Worm (Caenorhabditis elegans): ENCODE measurements around the gene nhr-197.
A peak's percentile ranks its signal among the peaks of the same experiment; 100 is the strongest.
"Not testable (repeated sequence)": the region's sequence is repeated elsewhere in the genome, so short reads cannot be mapped to it uniquely, and the experiment has no call there.

Gene nhr-197

ce11 chrV:15687660-15688059 lies at the start of gene nhr-197:
nhr-197 (plus strand) TSS chrV:15687960.
- TF ChIP-seq unc-62 (GFP tag; optimal IDR thresholded peaks at IDR 0.05 in 1 of 2) = peak in 1 of 2 experiments; percentile 57
- TF ChIP-seq unc-62 (tag; optimal IDR thresholded peaks at IDR 0.05) = no peak
- TF ChIP-seq spr-1 (tag; optimal IDR thresholded peaks at IDR 0.05) = no peak

DNA sequence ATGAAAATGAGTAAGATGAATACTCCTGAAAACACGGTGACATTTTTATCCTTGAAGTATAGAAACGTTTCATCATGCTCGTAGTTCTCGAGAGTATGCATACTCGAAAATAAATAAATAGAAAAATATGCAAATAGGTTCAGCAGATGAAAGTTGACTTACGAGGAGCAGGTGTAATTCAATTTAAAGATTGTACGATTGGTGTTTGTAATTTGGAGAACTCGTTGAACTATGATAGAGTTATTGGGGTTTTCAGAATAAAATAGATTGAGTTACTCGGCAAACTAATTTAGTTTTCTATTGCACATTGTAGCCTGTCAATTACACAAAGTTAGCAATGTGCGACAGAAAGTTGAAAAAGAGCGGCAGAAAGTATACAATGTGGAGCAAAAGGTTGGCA lies 48.9 kb upstream of the nhr-197 start, which contains the start of gene srz-44:
Gene srz-44, minus strand, starts transcription at position 101 of the 400 bp plus-strand sequence.
- TF ChIP-seq saeg-2 (GFP tag; IDR thresholded peaks at IDR 0.05) (no peak), gei-8 (GFP tag; optimal IDR thresholded peaks at IDR 0.05) (no peak), snpc-4 (tag; optimal IDR thresholded peaks at IDR 0.05) (no peak), pqm-1 (tag; optimal IDR thresholded peaks at IDR 0.05) (no peak), lin-13 (GFP tag; optimal IDR thresholded peaks at IDR 0.05) (no peak), hmg-1.1 (GFP tag; IDR thresholded peaks at IDR 0.05) (no peak), aha-1 (tag) (no peak), nhr-11 (tag; optimal IDR thresholded peaks at IDR 0.05) (no peak), nhr-41 (GFP tag; IDR thresholded peaks at IDR 0.05) (no peak), ceh-28 (tag; optimal IDR thresholded peaks at IDR 0.05) (no peak), dmd-6 (GFP tag; IDR thresholded peaks at IDR 0.05) (no peak), jun-1 (tag; optimal IDR thresholded peaks at IDR 0.05) (no peak), daf-8 (GFP tag; IDR thresholded peaks at IDR 0.05) (no peak), mep-1 (tag; optimal IDR thresholded peaks at IDR 0.05) (no peak), rbr-2 (tag; optimal IDR thresholded peaks at IDR 0.05) (no peak), daf-19 (GFP tag; conservative IDR thresholded peaks at IDR 0.05) (no peak), nhr-28 (tag; optimal IDR thresholded peaks at IDR 0.05) (no peak), F44E2.7 (GFP tag; IDR thresholded peaks at IDR 0.05) (no peak), unc-62 (GFP tag; optimal IDR thresholded peaks at IDR 0.05 in 1 of 2) (no peak), unc-62 (tag; optimal IDR thresholded peaks at IDR 0.05) (no peak)

ce11 chrV:15643192-15643591 lies 44.6 kb upstream of the nhr-197 start, which contains the start of gene C55A1.4:
C55A1.4 (minus strand) TSS chrV:15643292.
- not testable (repeated sequence) for TF ChIP-seq skn-1 (tag; optimal IDR thresholded peaks at IDR 0.05); spr-3 (GFP tag; optimal IDR thresholded peaks at IDR 0.05); ZK546.5 (tag; optimal IDR thresholded peaks at IDR 0.05)

DNA sequence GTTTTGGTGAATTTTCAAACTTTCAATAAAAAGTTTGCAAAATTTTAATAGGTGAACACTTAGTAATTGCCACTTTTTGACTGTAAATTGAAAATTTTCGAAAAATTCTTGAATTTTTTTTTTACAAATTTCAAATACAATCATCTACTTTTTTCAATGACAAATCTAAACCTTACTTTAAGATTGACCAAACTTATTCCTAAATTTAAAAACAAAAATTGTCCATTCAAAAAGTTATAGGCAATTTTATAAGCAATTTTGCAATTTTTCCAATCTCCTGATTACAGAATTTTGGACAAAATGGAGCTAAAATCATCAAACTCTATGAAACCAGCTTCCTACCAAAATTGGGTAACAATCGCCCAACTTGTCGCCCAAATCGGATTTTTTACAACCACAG lies 43.2 kb upstream of the nhr-197 start, which contains the start of gene str-23:
Gene str-23, plus strand, starts transcription at position 301 of the 400 bp plus-strand sequence.
- no peak for TF ChIP-seq T20F7.1 (GFP tag; optimal IDR thresholded peaks at IDR 0.05)
- no peak for TF ChIP-seq nhr-10 (tag; optimal IDR thresholded peaks at IDR 0.05)
- TF ChIP-seq ceh-32 (tag; optimal IDR thresholded peaks at IDR 0.05; ENCODE audit: poor library complexity) = no peak
- TF ChIP-seq dpl-1 (GFP tag; optimal IDR thresholded peaks at IDR 0.05) = no peak
- TF ChIP-seq arid-1 (GFP tag; conservative IDR thresholded peaks at IDR 0.05) = no peak
- TF ChIP-seq mdl-1 (tag; optimal IDR thresholded peaks at IDR 0.05) = no peak
- TF ChIP-seq mes-2 (tag; optimal IDR thresholded peaks at IDR 0.05; ENCODE audit: poor library complexity, severe bottlenecking) = no peak
- TF ChIP-seq spr-1 (tag; optimal IDR thresholded peaks at IDR 0.05) = no peak
- TF ChIP-seq vab-7 (GFP tag; IDR thresholded peaks at IDR 0.05) = no peak
- TF ChIP-seq unc-62 (GFP tag; optimal IDR thresholded peaks at IDR 0.05 in 1 of 2) = no peak
- no peak for TF ChIP-seq unc-62 (tag; optimal IDR thresholded peaks at IDR 0.05)
- TF ChIP-seq mep-1 (tag; optimal IDR thresholded peaks at IDR 0.05) = no peak
- TF ChIP-seq ceh-44 (GFP tag; IDR thresholded peaks at IDR 0.05) = no peak
- TF ChIP-seq zip-2 (tag; optimal IDR thresholded peaks at IDR 0.05) = no peak
- no peak for TF ChIP-seq dmd-6 (GFP tag; IDR thresholded peaks at IDR 0.05)

DNA sequence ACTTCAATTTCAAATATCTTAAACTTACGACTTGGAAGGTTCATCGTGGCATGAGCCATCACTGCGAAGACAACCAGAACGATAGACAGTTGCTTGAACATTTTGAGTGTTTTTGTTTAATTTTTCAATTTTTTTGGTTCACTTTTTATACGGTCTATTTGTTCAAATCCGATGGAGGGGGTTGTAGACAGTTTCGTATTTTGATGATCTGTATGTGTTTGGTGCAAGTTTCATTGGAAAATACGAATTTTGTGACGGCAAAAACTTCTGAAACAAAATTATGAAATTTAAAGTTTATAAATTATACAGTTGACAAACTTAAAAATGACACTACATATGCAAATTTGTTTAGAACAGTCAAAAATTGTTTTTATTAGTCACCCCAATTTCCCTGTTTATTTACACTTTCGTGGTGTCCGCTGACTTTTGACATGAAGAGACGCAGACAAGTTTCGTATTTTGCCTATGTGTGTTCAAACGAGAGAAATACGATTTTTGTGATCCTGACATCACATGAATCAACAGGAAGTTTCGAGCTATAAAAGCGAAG lies 40.1 kb upstream of the nhr-197 start, which contains the start of the genes C55A1.7 and C55A1.6:
Gene C55A1.7, minus strand, starts transcription at position 101 of the 550 bp plus-strand sequence.
Gene C55A1.6, plus strand, starts transcription at position 500 of the 550 bp plus-strand sequence.
- not testable (repeated sequence) for TF ChIP-seq ZK337.2 (GFP tag; IDR thresholded peaks at IDR 0.05); nhr-10 (tag; optimal IDR thresholded peaks at IDR 0.05); mxl-3 (GFP tag; optimal IDR thresholded peaks at IDR 0.05)
